Fruit fly (Drosophila melanogaster): ENCODE data around the gene TORIP.

The TORIP gene

dm6 chr3L:19793438-19793998, 11.4 kb downstream of the TORIP start, which contains the start of the genes CG42637, Gyc76C and SREBP:
CG42637 (minus strand) TSS chr3L:19793569.
Gyc76C (minus strand) TSS chr3L:19793569.
SREBP (plus strand) TSS chr3L:19793935.
- TF ChIP-seq cg (GFP tag; optimal IDR thresholded peaks at IDR 0.05) (peak; percentile 59), gfzf (GFP tag; optimal IDR thresholded peaks at IDR 0.05) (peak; percentile 96), ewg (GFP tag; optimal IDR thresholded peaks at IDR 0.05) (peak; percentile 28), CG8765 (GFP tag; IDR thresholded peaks at IDR 0.05) (0 out of 2 replicates have a peak, but pooled peaks have one; percentile 10), CG2116 (GFP tag; optimal IDR thresholded peaks at IDR 0.05) (peak; percentile 69), CoRest (tag; optimal IDR thresholded peaks at IDR 0.05) (peak; percentile 31), CG5245 (GFP tag; optimal IDR thresholded peaks at IDR 0.05) (no peak), CG15011 (GFP tag; optimal IDR thresholded peaks at IDR 0.05) (peak; percentile 45), Dip2 (GFP tag; IDR thresholded peaks at IDR 0.05) (no peak), zfh2 (GFP tag; optimal IDR thresholded peaks at IDR 0.05) (no peak), CG12104 (GFP tag; optimal IDR thresholded peaks at IDR 0.05) (peak; percentile 10), CG15514 (GFP tag; optimal IDR thresholded peaks at IDR 0.05) (peak; percentile 100), lov (optimal IDR thresholded peaks at IDR 0.05) (no peak), lov (GFP tag; IDR thresholded peaks at IDR 0.05) (no peak), nmo (GFP tag; optimal IDR thresholded peaks at IDR 0.05) (peak; percentile 40), Vsx1 (GFP tag; optimal IDR thresholded peaks at IDR 0.05) (no peak), Sox100B (GFP tag; optimal IDR thresholded peaks at IDR 0.05) (no peak), CG15601 (tag; optimal IDR thresholded peaks at IDR 0.05) (peak; percentile 57), Hr3 (GFP tag; optimal IDR thresholded peaks at IDR 0.05) (no peak), CG33213 (GFP tag; optimal IDR thresholded peaks at IDR 0.05) (peak; percentile 82), CG17829 (tag; optimal IDR thresholded peaks at IDR 0.05) (peak; percentile 43), Hsf (GFP tag; optimal IDR thresholded peaks at IDR 0.05) (peak; percentile 28), fd64A (GFP tag; optimal IDR thresholded peaks at IDR 0.05) (no peak), sna (GFP tag; IDR thresholded peaks at IDR 0.05; ENCODE audit: partially characterized antibody) (peak; percentile 27; the same call in 1 of the 2 replicates), Asciz (GFP tag; optimal IDR thresholded peaks at IDR 0.05) (no peak), CG30431 (GFP tag; optimal IDR thresholded peaks at IDR 0.05) (no peak), p53 (GFP tag; optimal IDR thresholded peaks at IDR 0.05) (peak; percentile 2), vvl (GFP tag; IDR thresholded peaks at IDR 0.05) (peak; percentile 77), crp (GFP tag; optimal IDR thresholded peaks at IDR 0.05) (peak; percentile 53 to 89), CG16813 (GFP tag; IDR thresholded peaks at IDR 0.05; ENCODE audit: partially characterized antibody) (no peak; the same call in 2 of the 3 replicates), grau (tag; optimal IDR thresholded peaks at IDR 0.05) (peak; percentile 32), CG13287 (GFP tag; IDR thresholded peaks at IDR 0.05; ENCODE audit: partially characterized antibody) (peak; percentile 48), Sry-β (GFP tag; optimal IDR thresholded peaks at IDR 0.05) (peak; percentile 31), CG8089 (GFP tag; optimal IDR thresholded peaks at IDR 0.05) (no peak), CG8359 (GFP tag; optimal IDR thresholded peaks at IDR 0.05; ENCODE audit: borderline replicate concordance) (peak; percentile 98), Adf1 (GFP tag; IDR thresholded peaks at IDR 0.05) (peak; percentile 25; the same call in 1 of the 2 replicates), Bteb2 (GFP tag; optimal IDR thresholded peaks at IDR 0.05) (no peak), CG11723 (GFP tag; optimal IDR thresholded peaks at IDR 0.05) (no peak), phol (tag; optimal IDR thresholded peaks at IDR 0.05) (peak; percentile 36), Lhr (GFP tag; optimal IDR thresholded peaks at IDR 0.05) (peak; percentile 93), CG4730 (GFP tag; IDR thresholded peaks at IDR 0.05) (no peak), CG11504 (tag; optimal IDR thresholded peaks at IDR 0.05) (peak; percentile 35), dysf (GFP tag; IDR thresholded peaks at IDR 0.05) (no peak), CG2712 (tag; optimal IDR thresholded peaks at IDR 0.05) (peak; percentile 49), CG6683 (GFP tag; optimal IDR thresholded peaks at IDR 0.05) (no peak), Lim3 (GFP tag; IDR thresholded peaks at IDR 0.05) (no peak), Ets97D (GFP tag; optimal IDR thresholded peaks at IDR 0.05) (peak; percentile 85), gce (GFP tag; IDR thresholded peaks at IDR 0.05) (peak; percentile 11; the same call in 1 of the 3 replicates), lola (GFP tag; optimal IDR thresholded peaks at IDR 0.05) (no peak)
